Worm (Caenorhabditis elegans) whole organism, L4 larva: ENCODE results near the gene Y53F4B.17.

Experiments used
- F26F4.8 ChIP-seq: fragments of 200-800 bp; sonication (Bioruptor generic); conservative IDR thresholded peaks from 2 replicates; pipeline ENCODE4 v1.3.6; 2022; ENCODE audit warnings: missing genetic modification characterization, missing compliant biosample characterization
- F44E2.7 ChIP-seq: fragments of 200-800 bp; sonication (Bioruptor generic); IDR thresholded peaks from 2 replicates; pipeline ENCODE4 v2.1.2; 2022; ENCODE audit warnings: missing genetic modification characterization, missing compliant biosample characterization
- F49E8.2 ChIP-seq: sonication (generic microtip); optimal IDR thresholded peaks from 2 replicates; lab custom pipeline; 2016; ENCODE audit warnings: missing compliant biosample characterization, mild to moderate bottlenecking, missing genetic modification characterization, borderline replicate concordance
- R02D3.7 ChIP-seq: fragments of 150-350 bp; sonication (generic microtip); optimal IDR thresholded peaks from 3 replicates; lab custom pipeline; 2014; ENCODE audit warnings: missing biosample characterization, missing genetic modification characterization
- T26A8.4 ChIP-seq: fragments of 200-800 bp; sonication (Bioruptor generic); IDR thresholded peaks from 2 replicates; pipeline ENCODE4 v1.3.6; 2022; ENCODE audit warnings: missing genetic modification characterization, missing compliant biosample characterization
- ama-1 ChIP-seq: fragments of 150-350 bp; optimal IDR thresholded peaks from 2 replicates; lab custom pipeline; 2014; ENCODE audit warnings: inconsistent platforms, mixed read lengths
- arid-1 ChIP-seq: fragments of 200-800 bp; sonication (Bioruptor generic); conservative IDR thresholded peaks from 2 replicates; pipeline ENCODE4 v1.3.6; 2022; ENCODE audit warnings: missing genetic modification reagents, missing genetic modification characterization, missing compliant biosample characterization
- cey-2 ChIP-seq: sonication (generic microtip); optimal IDR thresholded peaks from 3 replicates; lab custom pipeline; 2017; ENCODE audit warnings: missing genetic modification characterization, mild to moderate bottlenecking, missing compliant biosample characterization, antibody characterized with exemption, borderline replicate concordance; ENCODE audit not compliant: insufficient read depth
- duxl-1 ChIP-seq: sonication (generic microtip); optimal IDR thresholded peaks from 2 replicates; lab custom pipeline; 2016; ENCODE audit warnings: mild to moderate bottlenecking, missing genetic modification characterization, moderate library complexity, missing compliant biosample characterization; ENCODE audit not compliant: poor library complexity
- egl-27 ChIP-seq: sonication (generic microtip); optimal IDR thresholded peaks from 3 replicates; lab custom pipeline; 2017; ENCODE audit warnings: missing biosample characterization, missing genetic modification reagents, missing genetic modification characterization
- fkh-10 ChIP-seq: fragments of 150-350 bp; optimal IDR thresholded peaks from 2 replicates; lab custom pipeline; 2014; ENCODE audit warnings: missing biosample characterization, missing genetic modification reagents, missing genetic modification characterization
- gei-8 ChIP-seq: fragments of 200-800 bp; sonication (Bioruptor generic); optimal IDR thresholded peaks from 2 replicates; lab custom pipeline; 2018; ENCODE audit warnings: mild to moderate bottlenecking, missing genetic modification characterization, missing compliant biosample characterization
- lsy-2 ChIP-seq, 2 experiments: fragments of 150-350 bp in 1 of 2; sonication (generic microtip) in 1 of 2; optimal IDR thresholded peaks; 2 replicates each; lab custom pipeline; 2014 to 2017; ENCODE audit warnings: missing biosample characterization in 2 of 2, missing genetic modification characterization in 2 of 2
- madf-5 ChIP-seq, 2 experiments: fragments of 200-800 bp; sonication (Bioruptor generic); IDR thresholded peaks; 2 replicates each; pipeline ENCODE4 v1.3.6; 2022; ENCODE audit warnings: missing compliant biosample characterization in 2 of 2, missing genetic modification characterization in 2 of 2
- mep-1 ChIP-seq: fragments of 150-350 bp; sonication (generic microtip); optimal IDR thresholded peaks from 3 replicates; lab custom pipeline; 2014; ENCODE audit warnings: missing biosample characterization, missing genetic modification characterization
- mes-2 ChIP-seq: sonication (generic microtip); optimal IDR thresholded peaks from 2 replicates; lab custom pipeline; 2016; ENCODE audit warnings: missing genotype, mild to moderate bottlenecking, missing genetic modification characterization, missing compliant biosample characterization; ENCODE audit not compliant: poor library complexity, severe bottlenecking
- mxl-2 ChIP-seq: fragments of 200-800 bp; sonication (Bioruptor generic); conservative IDR thresholded peaks from 2 replicates; pipeline ENCODE4 v1.3.6; 2022; ENCODE audit warnings: missing genetic modification reagents, missing genetic modification characterization, missing compliant biosample characterization
- nhr-76 ChIP-seq: fragments of 150-350 bp; optimal IDR thresholded peaks from 2 replicates; lab custom pipeline; 2014; ENCODE audit warnings: missing biosample characterization, missing genetic modification characterization
- pha-4 ChIP-seq, 2 experiments: fragments of 150-350 bp in 1 of 2; fragments of 200-800 bp in 1 of 2; sonication (Bioruptor generic) in 1 of 2; IDR thresholded peaks in 1 of 2; optimal IDR thresholded peaks in 1 of 2; 2 replicates each; pipeline versions ENCODE4 v1.3.6 to Lab custom; 2014 to 2022; ENCODE audit warnings: missing genetic modification characterization in 2 of 2, missing genetic modification reagents in 2 of 2, missing biosample characterization in 1 of 2, missing compliant biosample characterization in 1 of 2
- saeg-2 ChIP-seq: fragments of 200-800 bp; sonication (Bioruptor generic); IDR thresholded peaks from 2 replicates; pipeline ENCODE4 v1.3.6; 2022; ENCODE audit warnings: missing genetic modification reagents, missing genetic modification characterization, missing compliant biosample characterization
- snpc-4 ChIP-seq: fragments of 150-350 bp; optimal IDR thresholded peaks from 2 replicates; lab custom pipeline; 2014; ENCODE audit warnings: missing biosample characterization, missing genetic modification characterization
- spr-1 ChIP-seq: sonication (generic microtip); optimal IDR thresholded peaks from 2 replicates; lab custom pipeline; 2016; ENCODE audit warnings: mild to moderate bottlenecking, missing genetic modification characterization, missing compliant biosample characterization
- unc-130 ChIP-seq: sonication (generic microtip); optimal IDR thresholded peaks from 2 replicates; lab custom pipeline; 2016; ENCODE audit warnings: missing genetic modification reagents, missing genetic modification characterization, missing compliant biosample characterization
- unc-39 ChIP-seq: sonication (generic microtip); optimal IDR thresholded peaks from 2 replicates; lab custom pipeline; 2017; ENCODE audit warnings: missing biosample characterization, missing genetic modification characterization
- unc-62 ChIP-seq, 3 experiments: fragments of 150-350 bp in 1 of 3; sonication (generic microtip); optimal IDR thresholded peaks in 2 of 3; peaks in 1 of 3; 1 replicate in 1 of 3; 2 replicates in 2 of 3; lab custom pipeline; 2014 to 2017; ENCODE audit warnings: missing biosample characterization in 3 of 3, missing genetic modification characterization in 3 of 3, missing genetic modification reagents in 3 of 3, missing genotype in 1 of 3
- vab-7 ChIP-seq: fragments of 200-800 bp; sonication (Bioruptor generic); IDR thresholded peaks from 2 replicates; pipeline ENCODE4 v1.3.6; 2022; ENCODE audit warnings: missing genetic modification reagents, missing genetic modification characterization, missing compliant biosample characterization
- ztf-11 ChIP-seq: fragments of 150-350 bp; optimal IDR thresholded peaks from 2 replicates; lab custom pipeline; 2014; ENCODE audit warnings: missing biosample characterization, missing genetic modification characterization

Gene Y53F4B.17

ce11 chrII:15010366-15011235 is 47.9 kb upstream of the Y53F4B.17 start, which contains the start of the genes Y53F4B.9 and Y53F4B.11 (continued):
- TF ChIP-seq mep-1 (tag; lab: Kevin White, UChicago) (peak; percentile 73), F49E8.2 (peak; percentile 53), vab-7 (GFP tag; lab: Robert Waterston, UW) (0 out of 2 replicates have a peak, but pooled peaks have one; percentile 29), mes-2 (tag; lab: Kevin White, UChicago) (peak; percentile 87), snpc-4 (tag; lab: Kevin White, UChicago) (peak; percentile 42), unc-130 (GFP tag; lab: Kevin White, UChicago) (peak; percentile 73)

ce11 chrII:15014380-15014779 is 44.1 kb upstream of the Y53F4B.17 start, which contains the start of gene Y53F4B.51:
TSS of gene Y53F4B.51 (minus strand) at chrII:15014442.
- TF ChIP-seq spr-1 (tag; lab: Kevin White, UChicago) (no peak), T26A8.4 (GFP tag; lab: Robert Waterston, UW) (no peak), cey-2 (no peak), vab-7 (GFP tag; lab: Robert Waterston, UW) (no peak), fkh-10 (GFP tag; lab: Kevin White, UChicago) (peak; percentile 79), ama-1 (lab: Kevin White, UChicago) (no peak), R02D3.7 (no peak), unc-62 (GFP tag; optimal IDR thresholded peaks at IDR 0.05 in 1 of 2; lab: Kevin White, UChicago) (peak in 1 of 2 experiments; percentile 60), unc-62 (tag; optimal IDR thresholded peaks at IDR 0.05; lab: Kevin White, UChicago) (no peak), unc-39 (tag; lab: Kevin White, UChicago) (no peak), ztf-11 (tag; lab: Kevin White, UChicago) (no peak), F44E2.7 (GFP tag; lab: Robert Waterston, UW) (no peak), F26F4.8 (GFP tag; lab: Robert Waterston, UW) (no peak)

- no peak for TF ChIP-seq unc-62 (GFP tag; optimal IDR thresholded peaks at IDR 0.05 in 1 of 2; lab: Kevin White, UChicago)
- no peak for TF ChIP-seq unc-62 (tag; optimal IDR thresholded peaks at IDR 0.05; lab: Kevin White, UChicago)
- no peak for TF ChIP-seq duxl-1 (tag; lab: Kevin White, UChicago)
- TF ChIP-seq nhr-76 (tag; lab: Kevin White, UChicago), result no peak
Observed at ce11 chrII:15015669-15016068, 42.8 kb upstream of the Y53F4B.17 start.

- TF ChIP-seq F26F4.8 (GFP tag; lab: Robert Waterston, UW) (no peak), cey-2 (no peak), madf-5 (GFP tag; IDR thresholded peaks at IDR 0.05; lab: Robert Waterston, UW) (no peak), spr-1 (tag; lab: Kevin White, UChicago) (no peak), pha-4 (GFP tag; IDR thresholded peaks at IDR 0.05; lab: Robert Waterston, UW) (no peak), pha-4 (tag; optimal IDR thresholded peaks at IDR 0.05; lab: Kevin White, UChicago) (no peak), saeg-2 (GFP tag; lab: Robert Waterston, UW) (no peak), egl-27 (no peak), mxl-2 (GFP tag; lab: Robert Waterston, UW) (no peak), gei-8 (no peak)
Observed at ce11 chrII:15018923-15019322, 39.5 kb upstream of the Y53F4B.17 start, which contains the start of gene Y53F4B.12. TSS of gene Y53F4B.12 (plus strand) at chrII:15019223.

ce11 chrII:15025100-15025499 is 33.4 kb upstream of the Y53F4B.17 start:
- peak in 1 of 2 experiments; percentile 56 for TF ChIP-seq lsy-2 (tag; optimal IDR thresholded peaks at IDR 0.05; lab: Kevin White, UChicago)
- TF ChIP-seq arid-1 (GFP tag; lab: Robert Waterston, UW), result no peak
